Worm (Caenorhabditis elegans) whole organism, L3 larva: ENCODE results near the gene F40G12.6.

Experiments used
- aly-2 ChIP-seq: fragments of 150-350 bp; optimal IDR thresholded peaks from 2 replicates; lab custom pipeline; 2014; ENCODE audit warnings: missing biosample characterization, missing genetic modification characterization
- ama-1 ChIP-seq: fragments of 150-350 bp; optimal IDR thresholded peaks from 2 replicates; lab custom pipeline; 2018
- ceh-28 ChIP-seq: fragments of 150-350 bp; optimal IDR thresholded peaks from 2 replicates; lab custom pipeline; 2014; ENCODE audit warnings: missing biosample characterization, missing genetic modification reagents, missing genetic modification characterization
- egl-27 ChIP-seq: sonication (generic microtip); optimal IDR thresholded peaks from 4 replicates; lab custom pipeline; 2017; ENCODE audit warnings: missing biosample characterization, missing genetic modification reagents, missing genetic modification characterization
- egl-5 ChIP-seq: fragments of 150-350 bp; optimal IDR thresholded peaks from 2 replicates; lab custom pipeline; 2017; ENCODE audit warnings: missing biosample characterization, missing genetic modification reagents, missing genetic modification characterization, inconsistent platforms
- elt-1 ChIP-seq: fragments of 150-350 bp; optimal IDR thresholded peaks from 2 replicates; lab custom pipeline; 2014; ENCODE audit warnings: missing biosample characterization, missing genetic modification characterization
- eor-1 ChIP-seq, 2 experiments: fragments of 150-350 bp; optimal IDR thresholded peaks; 2 replicates each; lab custom pipeline; 2014 to 2018; ENCODE audit warnings: missing biosample characterization in 2 of 2, missing genetic modification characterization in 2 of 2
- fkh-2 ChIP-seq: fragments of 150-350 bp; optimal IDR thresholded peaks from 2 replicates; lab custom pipeline; 2014; ENCODE audit warnings: missing biosample characterization, missing genetic modification reagents, missing genetic modification characterization
- fos-1 ChIP-seq: fragments of 150-350 bp; optimal IDR thresholded peaks from 2 replicates; lab custom pipeline; 2014; ENCODE audit warnings: missing biosample characterization, missing genetic modification characterization
- hmg-11 ChIP-seq: sonication (generic microtip); optimal IDR thresholded peaks from 2 replicates; lab custom pipeline; 2016; ENCODE audit warnings: missing genetic modification characterization, missing compliant biosample characterization
- mml-1 ChIP-seq: fragments of 150-350 bp; sonication (generic microtip); optimal IDR thresholded peaks from 3 replicates; lab custom pipeline; 2014; ENCODE audit warnings: missing biosample characterization, missing genetic modification characterization
- nfya-1 ChIP-seq: sonication (generic microtip); optimal IDR thresholded peaks from 2 replicates; lab custom pipeline; 2017; ENCODE audit warnings: missing genetic modification characterization, mild to moderate bottlenecking, missing compliant biosample characterization, antibody characterized with exemption, moderate library complexity; ENCODE audit not compliant: insufficient read depth
- nhr-23 ChIP-seq: fragments of 150-350 bp; optimal IDR thresholded peaks from 2 replicates; lab custom pipeline; 2014; ENCODE audit warnings: missing biosample characterization, missing genetic modification reagents, missing genetic modification characterization
- nhr-237 ChIP-seq: fragments of 150-350 bp; optimal IDR thresholded peaks from 2 replicates; lab custom pipeline; 2014; ENCODE audit warnings: missing biosample characterization, missing genetic modification characterization
- nhr-25 ChIP-seq: sonication (generic microtip); optimal IDR thresholded peaks from 2 replicates; lab custom pipeline; 2017; ENCODE audit warnings: missing biosample characterization, missing genetic modification characterization
- nhr-77 ChIP-seq: fragments of 150-350 bp; optimal IDR thresholded peaks from 2 replicates; lab custom pipeline; 2014; ENCODE audit warnings: missing biosample characterization, missing genetic modification characterization
- pha-4 ChIP-seq: fragments of 150-350 bp; optimal IDR thresholded peaks from 2 replicates; lab custom pipeline; 2014; ENCODE audit warnings: missing biosample characterization, missing genetic modification reagents, missing genetic modification characterization
- sea-2 ChIP-seq: fragments of 150-350 bp; sonication (generic microtip); optimal IDR thresholded peaks from 4 replicates; lab custom pipeline; 2014; ENCODE audit warnings: missing biosample characterization, missing genetic modification reagents, missing genetic modification characterization
- skn-1 ChIP-seq: fragments of 150-350 bp; optimal IDR thresholded peaks from 2 replicates; lab custom pipeline; 2014; ENCODE audit warnings: missing biosample characterization, missing genetic modification characterization
- unc-39 ChIP-seq: sonication (generic microtip); optimal IDR thresholded peaks from 4 replicates; lab custom pipeline; 2017; ENCODE audit warnings: missing biosample characterization, missing genetic modification characterization
- zag-1 ChIP-seq: fragments of 150-350 bp; optimal IDR thresholded peaks from 2 replicates; lab custom pipeline; 2014; ENCODE audit warnings: missing biosample characterization, missing genetic modification characterization

Gene F40G12.6

DNA sequence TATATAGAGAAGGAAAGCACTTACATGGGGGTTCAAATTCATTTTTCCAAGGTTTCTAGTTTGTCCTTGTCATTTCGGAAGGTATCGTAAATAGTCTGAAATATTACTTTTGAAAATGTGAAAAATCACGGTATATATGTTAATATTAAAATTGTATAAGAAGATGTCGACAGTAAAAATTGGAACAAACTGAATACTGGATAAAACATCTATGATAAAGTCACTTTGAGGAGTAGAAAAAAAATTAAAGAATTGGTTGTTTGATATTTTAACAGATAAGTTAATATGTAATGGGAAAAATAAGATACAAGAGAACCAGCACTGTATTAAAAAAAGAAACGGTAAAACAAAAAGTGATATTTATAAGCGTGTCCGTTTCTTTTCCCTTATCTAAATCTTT is 46.5 kb downstream of the F40G12.6 start, which contains the start of gene nep-21:
nep-21 (minus strand) TSS at position 101 of the 400 bp plus-strand sequence.
- TF ChIP-seq nhr-237 (tag; lab: Kevin White, UChicago) (no peak), nhr-77 (tag; lab: Kevin White, UChicago) (no peak), egl-5 (tag; lab: Kevin White, UChicago) (no peak), eor-1 (tag; optimal IDR thresholded peaks at IDR 0.05; lab: Kevin White, UChicago) (no peak), zag-1 (tag; lab: Kevin White, UChicago) (no peak), hmg-11 (tag; lab: Kevin White, UChicago) (no peak), elt-1 (tag; lab: Kevin White, UChicago) (no peak), nfya-1 (no peak), mml-1 (tag; lab: Kevin White, UChicago) (no peak), egl-27 (tag; lab: Kevin White, UChicago) (no peak), sea-2 (no peak), ama-1 (lab: Kevin White, UChicago) (no peak), fos-1 (tag; lab: Kevin White, UChicago) (no peak), skn-1 (no peak)
- TF ChIP-seq, all 47 proteins: peak for 0

DNA sequence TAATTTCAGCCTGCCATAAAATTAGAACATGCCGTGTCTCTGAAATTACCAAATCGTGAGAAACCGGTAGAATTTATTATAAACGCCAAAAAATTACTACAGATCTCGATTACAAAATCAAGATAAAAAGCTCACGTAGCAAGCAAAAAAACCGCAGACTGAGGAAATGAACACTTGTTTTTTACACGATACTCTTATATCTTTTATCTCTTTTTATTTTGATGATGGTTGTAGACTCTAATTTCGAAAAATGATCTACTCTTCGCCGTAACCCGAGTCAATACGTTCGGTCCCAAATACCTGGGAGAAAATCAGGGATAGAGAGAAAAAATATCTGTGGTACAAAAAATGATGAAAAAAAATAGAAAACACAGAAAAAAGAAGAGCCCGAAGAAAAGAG is 49.8 kb downstream of the F40G12.6 start:
- TF ChIP-seq fkh-2 (tag; lab: Kevin White, UChicago) (no peak), hmg-11 (tag; lab: Kevin White, UChicago) (no peak), nhr-25 (tag; lab: Kevin White, UChicago) (no peak), nhr-237 (tag; lab: Kevin White, UChicago) (no peak), nhr-23 (no peak), unc-39 (tag; lab: Kevin White, UChicago) (no peak), aly-2 (no peak), nfya-1 (no peak), ceh-28 (no peak), pha-4 (no peak), mml-1 (tag; lab: Kevin White, UChicago) (no peak)
